Worm (Caenorhabditis elegans) whole organism, L4/young adult: ENCODE data around the gene kvs-4.

Source experiments
- W03F9.2 ChIP-seq: fragments of 150-350 bp; optimal IDR thresholded peaks from 2 replicates; lab custom pipeline; 2014; ENCODE audit warnings: missing biosample characterization, missing genetic modification characterization
- dao-5 ChIP-seq: sonication (generic microtip); optimal IDR thresholded peaks from 2 replicates; lab custom pipeline; 2016; ENCODE audit warnings: missing genotype, missing genetic modification characterization, moderate library complexity, missing compliant biosample characterization
- him-1 ChIP-seq: sonication (generic microtip); optimal IDR thresholded peaks from 2 replicates; lab custom pipeline; 2016; ENCODE audit warnings: missing genotype, missing genetic modification reagents, missing genetic modification characterization, missing compliant biosample characterization

kvs-4 gene

DNA sequence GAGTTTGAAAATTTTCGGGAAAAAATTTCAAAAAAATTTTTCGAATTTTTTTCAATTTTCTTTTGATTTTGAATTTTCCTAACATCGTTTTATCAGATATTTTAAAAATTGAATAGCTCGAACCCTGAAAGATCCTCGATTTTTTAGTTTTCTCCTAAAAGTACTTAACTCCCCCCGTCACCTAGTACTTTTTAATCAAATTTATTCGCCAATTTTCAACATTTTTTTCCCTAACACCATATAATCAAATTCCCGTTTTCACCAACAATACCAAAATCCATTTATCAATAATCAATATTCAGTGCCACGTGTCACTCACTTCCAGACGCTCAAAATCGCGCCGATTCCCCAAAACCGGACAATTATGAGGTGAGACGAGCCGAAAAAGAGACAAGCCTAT is at the start of gene kvs-4:
TSS of gene kvs-4 (plus strand) at position 301 of the 400 bp plus-strand sequence.
- TF ChIP-seq dao-5 (tag; lab: Kevin White, UChicago), result no peak
- TF ChIP-seq W03F9.2 (tag; lab: Kevin White, UChicago), result no peak
- no peak for TF ChIP-seq him-1 (tag; lab: Kevin White, UChicago)

DNA sequence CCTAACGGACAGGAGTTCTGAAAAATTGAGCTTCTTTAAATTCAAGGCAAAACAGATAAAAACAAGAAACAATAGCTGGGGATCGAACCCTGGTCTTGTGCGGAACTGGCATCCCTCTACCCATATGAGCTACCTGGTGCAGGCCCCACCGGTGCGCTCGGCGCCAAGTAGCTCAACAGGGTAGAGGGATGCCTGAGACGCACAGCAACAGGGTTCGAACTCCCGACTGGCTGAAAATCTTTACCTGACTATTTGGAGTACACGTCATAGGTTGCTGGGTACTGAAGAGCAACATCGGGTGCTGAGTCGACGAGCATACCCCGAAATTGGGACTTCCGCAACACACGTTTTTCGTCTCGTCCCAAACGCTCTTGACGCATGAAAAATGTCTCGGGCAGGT is 49.5 kb upstream of the kvs-4 start:
- TF ChIP-seq W03F9.2 (tag; lab: Kevin White, UChicago) (no peak), him-1 (tag; lab: Kevin White, UChicago) (no peak), dao-5 (tag; lab: Kevin White, UChicago) (no peak)

DNA sequence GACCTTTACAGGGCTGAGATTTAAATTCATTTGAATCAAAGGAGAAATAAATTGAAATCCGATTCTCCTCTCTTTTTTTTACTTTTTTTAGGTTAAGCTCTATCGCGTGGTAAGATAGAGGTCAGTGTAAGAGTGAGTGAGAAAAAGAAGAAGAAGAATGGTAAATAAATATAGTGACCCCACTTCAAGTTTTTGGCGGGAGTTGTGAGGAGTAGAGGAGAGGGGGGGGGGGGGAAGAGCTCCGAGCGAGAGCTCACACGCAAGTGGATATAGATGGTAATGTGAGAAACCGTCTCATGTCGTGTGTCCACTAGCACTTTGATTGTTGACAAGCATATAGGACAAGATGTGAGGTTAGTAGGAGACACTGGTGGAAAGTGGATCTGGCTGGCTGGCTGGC is 45.4 kb upstream of the kvs-4 start, which contains the start of gene W05B2.2:
TSS of gene W05B2.2 (minus strand) at position 101 of the 400 bp plus-strand sequence.
- no peak for TF ChIP-seq him-1 (tag; lab: Kevin White, UChicago)
- no peak for TF ChIP-seq W03F9.2 (tag; lab: Kevin White, UChicago)
- TF ChIP-seq dao-5 (tag; lab: Kevin White, UChicago), result no peak

DNA sequence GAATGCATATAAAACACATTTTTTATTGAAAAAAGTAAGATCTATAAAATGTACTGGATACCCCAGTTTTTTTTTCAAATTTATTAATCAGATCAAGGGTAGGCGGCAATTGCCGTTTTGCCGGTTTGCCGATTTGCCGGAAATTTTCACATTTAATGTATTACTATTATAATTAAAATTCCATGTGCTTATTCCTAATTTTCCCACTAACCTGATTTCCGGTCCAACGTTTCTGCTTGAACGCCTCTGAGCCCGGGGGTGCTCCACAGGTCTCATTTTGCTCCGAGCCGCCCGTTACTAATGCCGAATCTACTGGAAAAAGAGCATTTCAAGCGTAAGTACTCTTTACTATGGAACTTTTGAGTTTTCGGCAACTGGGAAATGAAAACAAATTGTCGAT is 42.7 kb upstream of the kvs-4 start, which contains the start of gene dhc-4:
TSS of gene dhc-4 (plus strand) at position 301 of the 400 bp plus-strand sequence.
- TF ChIP-seq dao-5 (tag; lab: Kevin White, UChicago) (no peak), him-1 (tag; lab: Kevin White, UChicago) (no peak), W03F9.2 (tag; lab: Kevin White, UChicago) (no peak)

DNA sequence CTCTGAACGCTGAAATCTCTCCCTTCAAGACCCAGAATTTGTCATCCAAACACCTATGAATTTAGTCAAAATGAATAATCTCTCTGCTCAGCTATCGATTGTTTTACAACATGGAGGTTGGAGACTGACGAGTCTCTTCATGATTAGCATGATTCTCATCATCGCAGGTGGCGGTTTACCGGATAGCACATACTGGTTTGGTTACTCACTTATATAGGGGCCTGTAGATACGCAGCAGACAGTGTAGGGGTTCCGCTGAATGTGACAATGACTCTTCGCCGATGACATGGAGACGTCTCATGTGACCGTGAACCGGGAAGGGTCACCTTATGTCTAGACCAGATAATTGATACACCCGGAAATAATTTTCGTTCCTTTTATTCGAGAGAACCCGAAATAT is 35.8 kb upstream of the kvs-4 start:
- no peak for TF ChIP-seq dao-5 (tag; lab: Kevin White, UChicago)
- no peak for TF ChIP-seq W03F9.2 (tag; lab: Kevin White, UChicago)
- no peak for TF ChIP-seq him-1 (tag; lab: Kevin White, UChicago)

DNA sequence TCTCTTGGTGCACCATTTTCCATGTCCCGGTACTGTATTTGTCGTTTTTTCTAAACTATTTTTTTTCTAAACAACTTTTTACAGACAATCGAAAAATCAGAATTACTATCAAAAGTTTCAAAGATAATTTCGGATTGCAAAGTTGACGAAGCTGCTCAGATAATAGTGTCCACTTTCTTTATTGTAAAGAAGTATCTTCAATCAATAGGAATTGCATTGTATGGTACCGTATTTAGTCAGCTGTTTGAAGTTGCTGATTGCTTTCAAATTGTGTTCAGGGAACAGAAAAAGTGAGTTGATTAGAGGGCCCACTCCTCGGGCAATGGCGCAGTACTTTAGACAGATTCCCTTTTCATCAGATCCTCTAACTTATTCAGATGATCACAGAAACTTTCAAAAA is 30.8 kb upstream of the kvs-4 start:
- no peak for TF ChIP-seq W03F9.2 (tag; lab: Kevin White, UChicago)
- TF ChIP-seq dao-5 (tag; lab: Kevin White, UChicago), result no peak
- TF ChIP-seq him-1 (tag; lab: Kevin White, UChicago), result no peak

DNA sequence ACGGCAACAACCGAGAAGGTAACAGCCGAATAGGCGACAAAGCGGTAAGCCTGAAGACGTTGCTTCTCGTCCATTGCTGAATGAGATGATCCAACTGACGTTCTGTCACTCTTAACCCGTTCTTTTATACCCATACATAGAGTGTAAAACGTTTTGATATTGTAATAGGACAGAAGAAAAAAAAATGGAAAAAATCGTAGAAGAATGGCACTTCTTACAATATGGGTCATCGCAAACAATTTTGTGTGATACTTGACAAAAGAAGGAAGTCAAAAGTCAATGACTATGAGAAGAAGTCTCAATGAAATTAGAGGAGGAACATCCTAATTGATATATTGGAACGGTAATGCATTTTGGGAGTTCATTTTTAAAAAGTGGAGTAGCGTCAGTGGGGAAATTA is 29.2 kb upstream of the kvs-4 start, which contains the start of gene col-92:
TSS of gene col-92 (minus strand) at position 101 of the 400 bp plus-strand sequence.
- TF ChIP-seq him-1 (tag; lab: Kevin White, UChicago), result no peak
- no peak for TF ChIP-seq W03F9.2 (tag; lab: Kevin White, UChicago)
- no peak for TF ChIP-seq dao-5 (tag; lab: Kevin White, UChicago)

DNA sequence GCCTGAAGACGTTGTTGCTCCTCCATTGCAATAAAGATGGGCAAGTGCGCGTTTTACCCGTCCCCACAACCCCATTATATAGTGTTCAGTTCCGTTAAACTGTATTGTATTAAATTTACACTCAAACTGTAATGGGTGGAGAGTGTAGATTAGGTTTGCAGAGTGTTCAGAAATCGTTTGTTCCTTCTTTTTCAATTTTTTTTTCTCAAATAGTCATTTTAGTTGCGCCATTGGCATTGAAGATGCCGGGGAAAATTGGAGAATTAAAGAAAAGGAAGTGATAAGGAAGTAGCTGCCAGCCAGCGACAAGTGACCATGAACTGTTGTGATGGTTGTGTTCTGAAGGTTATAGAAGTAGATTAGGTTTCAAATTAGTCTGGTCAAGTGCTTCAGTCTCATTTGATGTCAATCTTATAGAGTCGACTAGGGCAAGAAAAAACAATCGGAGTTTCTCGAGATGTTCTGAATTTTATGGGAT is 26.8 kb upstream of the kvs-4 start, which contains the start of gene col-93:
TSS of gene col-93 (minus strand) at position 51 of the 478 bp plus-strand sequence.
- TF ChIP-seq him-1 (tag; lab: Kevin White, UChicago) (no peak), W03F9.2 (tag; lab: Kevin White, UChicago) (no peak), dao-5 (tag; lab: Kevin White, UChicago) (no peak)

DNA sequence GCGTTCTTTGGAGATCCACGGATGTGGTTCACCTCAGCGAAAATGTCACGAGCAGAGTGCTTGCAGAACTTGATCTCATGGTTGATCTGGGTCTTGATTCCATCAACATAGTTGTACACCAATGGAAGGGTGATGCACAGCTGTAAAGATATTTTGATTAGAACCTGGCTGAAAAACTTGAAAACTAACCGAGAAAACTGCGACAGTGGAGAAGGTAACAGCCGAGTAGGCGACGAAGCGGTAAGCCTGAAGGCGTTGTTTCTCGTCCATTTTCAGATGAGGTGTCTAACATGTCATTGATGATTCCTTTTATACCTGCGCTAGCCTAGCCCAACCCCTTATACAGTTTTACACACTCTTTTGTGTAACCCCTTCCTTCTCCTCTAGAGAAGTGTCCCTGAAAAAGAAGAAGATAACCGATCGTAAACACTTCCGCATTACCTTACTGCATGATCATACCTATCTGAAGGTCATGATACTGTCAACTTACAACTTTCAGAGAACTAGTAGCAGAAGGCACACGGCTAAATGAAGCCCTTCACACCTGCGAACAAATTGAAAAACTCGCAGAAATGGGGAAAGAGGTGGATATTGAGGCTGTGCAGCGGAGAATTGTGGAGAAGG is 24.7 kb upstream of the kvs-4 start, which contains the start of gene col-94:
TSS of gene col-94 (minus strand) at position 313 of the 624 bp plus-strand sequence.
- TF ChIP-seq dao-5 (tag; lab: Kevin White, UChicago), result no peak
- TF ChIP-seq him-1 (tag; lab: Kevin White, UChicago), result no peak
- no peak for TF ChIP-seq W03F9.2 (tag; lab: Kevin White, UChicago)

DNA sequence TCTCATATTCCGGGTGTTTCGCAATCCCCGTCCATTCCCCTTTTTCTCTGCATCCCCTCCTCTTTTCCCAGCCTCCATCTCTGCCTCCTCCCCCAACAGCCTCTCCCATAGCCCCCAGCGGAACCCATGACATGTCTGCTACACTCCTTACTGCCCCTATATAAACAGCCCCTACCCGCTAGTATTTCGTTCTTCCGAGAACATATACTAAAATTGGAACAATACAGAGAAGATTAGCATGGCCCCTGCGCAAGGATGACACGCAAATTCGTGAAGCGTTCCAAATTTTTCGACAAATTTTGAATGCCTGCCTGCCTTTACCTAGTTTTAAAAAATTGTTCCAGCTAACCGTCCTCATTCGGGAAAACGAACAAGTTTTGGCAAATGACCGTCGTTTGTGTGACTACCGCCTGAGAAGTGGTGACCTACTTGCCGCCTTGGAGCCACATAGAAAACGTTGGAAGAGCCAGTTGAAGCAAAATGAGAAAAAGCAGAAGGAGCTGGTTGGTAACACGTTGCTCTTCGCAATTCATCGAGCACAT is 22.8 kb upstream of the kvs-4 start:
- TF ChIP-seq W03F9.2 (tag; lab: Kevin White, UChicago) (peak; percentile 81), him-1 (tag; lab: Kevin White, UChicago) (peak; percentile 97), dao-5 (tag; lab: Kevin White, UChicago) (peak; percentile 89)

DNA sequence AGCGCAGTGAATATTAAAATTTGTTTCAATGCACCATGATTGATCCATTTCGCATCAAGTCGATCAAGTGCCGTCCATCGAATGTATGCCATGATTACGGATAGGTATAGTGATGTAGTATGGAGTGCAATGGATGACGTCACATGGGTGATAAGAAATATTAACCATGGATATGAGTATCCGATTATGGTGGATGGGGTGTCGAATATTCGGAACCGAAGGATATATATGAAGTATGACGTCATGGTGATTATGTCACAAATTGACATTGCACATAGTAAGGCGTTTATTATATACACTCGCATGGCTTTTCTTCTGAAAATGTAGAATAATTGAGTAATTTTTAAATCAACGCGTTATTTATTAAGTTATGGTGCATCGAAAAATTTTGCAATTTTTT is 18.3 kb upstream of the kvs-4 start:
- no peak for TF ChIP-seq W03F9.2 (tag; lab: Kevin White, UChicago)
- no peak for TF ChIP-seq him-1 (tag; lab: Kevin White, UChicago)
- no peak for TF ChIP-seq dao-5 (tag; lab: Kevin White, UChicago)

DNA sequence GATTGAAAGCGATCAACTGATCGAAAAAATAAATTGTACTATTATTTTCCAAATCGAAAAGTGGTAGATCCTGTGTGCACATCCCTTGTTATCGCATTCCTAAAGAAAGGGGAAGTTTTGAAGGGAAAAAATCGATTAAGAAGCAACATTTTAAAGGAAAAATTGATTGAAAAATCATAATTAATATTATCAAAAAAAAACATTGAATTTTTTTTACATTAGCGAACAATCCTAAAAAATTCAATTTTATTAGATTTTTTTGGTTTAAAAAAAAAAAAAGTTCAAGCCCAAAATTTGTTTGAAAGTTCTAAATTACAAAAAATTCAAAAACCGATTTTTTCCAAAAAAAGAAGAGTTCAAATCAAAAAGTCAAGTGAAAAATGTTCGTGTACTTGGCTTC is 17.2 kb upstream of the kvs-4 start, which contains the start of gene dmsr-5:
TSS of gene dmsr-5 (minus strand) at position 101 of the 400 bp plus-strand sequence.
- TF ChIP-seq him-1 (tag; lab: Kevin White, UChicago), result no peak
- TF ChIP-seq W03F9.2 (tag; lab: Kevin White, UChicago), result no peak
- no peak for TF ChIP-seq dao-5 (tag; lab: Kevin White, UChicago)

DNA sequence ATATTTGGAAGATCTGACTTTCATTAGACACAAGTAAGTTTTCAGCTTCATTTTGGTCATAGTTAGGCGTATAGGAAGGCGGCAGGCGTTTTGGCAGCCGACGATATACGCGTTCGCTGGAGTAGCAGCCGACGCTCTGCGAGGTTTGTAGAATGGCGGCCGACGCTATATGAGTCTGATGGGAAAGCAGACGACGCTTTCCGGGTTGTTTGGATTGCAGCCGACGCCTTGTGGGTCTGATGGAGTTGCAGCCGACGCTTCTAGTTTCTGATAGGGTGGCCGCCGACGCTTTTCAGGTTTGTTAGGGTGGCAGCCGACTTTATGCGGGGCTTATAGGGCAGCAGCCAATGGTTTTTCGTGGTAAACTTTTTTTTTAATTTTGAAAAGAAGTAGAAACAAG is 9.6 kb upstream of the kvs-4 start:
- TF ChIP-seq him-1 (tag; lab: Kevin White, UChicago) (no peak), W03F9.2 (tag; lab: Kevin White, UChicago) (no peak), dao-5 (tag; lab: Kevin White, UChicago) (no peak)
